Fruit fly (Drosophila melanogaster) whole organism, embryonic: ENCODE data around the gene M6.

ENCODE experiments used
- Ada2b ChIP-seq: fragments of 200-800 bp; sonication (Bioruptor generic); IDR thresholded peaks from 2 replicates; pipeline ENCODE4 v1.3.6; 2022; ENCODE audit warnings: missing biosample characterization, missing genetic modification characterization
- Aef1 ChIP-seq: fragments of 200-800 bp; sonication (Bioruptor generic); IDR thresholded peaks from 3 replicates; pipeline ENCODE4 v1.3.6; 2022; ENCODE audit warnings: missing biosample characterization, missing genetic modification characterization
- CG10321 ChIP-seq: fragments of 200-800 bp; sonication (Bioruptor generic); IDR thresholded peaks from 2 replicates; pipeline ENCODE4 v1.3.6; 2022; ENCODE audit warnings: missing biosample characterization, missing genetic modification characterization
- CG10462 ChIP-seq: fragments of 200-800 bp; sonication (Bioruptor generic); optimal IDR thresholded peaks from 2 replicates; lab custom pipeline; 2016; ENCODE audit warnings: missing biosample characterization, missing genetic modification characterization
- CG11398 ChIP-seq: fragments of 200-800 bp; sonication (Bioruptor generic); optimal IDR thresholded peaks from 2 replicates; lab custom pipeline; 2016; ENCODE audit warnings: missing biosample characterization, missing genetic modification characterization
- CG11504 ChIP-seq: fragments of 200-800 bp; sonication (Bioruptor generic); optimal IDR thresholded peaks from 3 replicates; lab custom pipeline; 2019; ENCODE audit warnings: missing biosample characterization, mild to moderate bottlenecking, missing genetic modification characterization, moderate library complexity
- CG12299 ChIP-seq: fragments of 200-800 bp; sonication (Bioruptor generic); optimal IDR thresholded peaks from 2 replicates; lab custom pipeline; 2018; ENCODE audit warnings: missing biosample characterization, mild to moderate bottlenecking, missing genetic modification characterization
- CG12659 ChIP-seq: fragments of 200-800 bp; sonication (Bioruptor generic); optimal IDR thresholded peaks from 3 replicates; lab custom pipeline; 2017; ENCODE audit warnings: mild to moderate bottlenecking, missing biosample characterization, missing genetic modification reagents, missing genetic modification characterization
- CG1602 ChIP-seq: fragments of 200-800 bp; sonication (Bioruptor generic); optimal IDR thresholded peaks from 3 replicates; lab custom pipeline; 2016; ENCODE audit warnings: missing biosample characterization, missing genetic modification characterization
- CG17359 ChIP-seq: fragments of 200-800 bp; sonication (Bioruptor generic); optimal IDR thresholded peaks from 3 replicates; lab custom pipeline; 2018; ENCODE audit warnings: missing biosample characterization, mild to moderate bottlenecking, missing genetic modification characterization, moderate library complexity
- CG17385 ChIP-seq: fragments of 200-800 bp; sonication (Bioruptor generic); optimal IDR thresholded peaks from 3 replicates; lab custom pipeline; 2018; ENCODE audit warnings: missing biosample characterization, mild to moderate bottlenecking, missing genetic modification characterization
- CG17802 ChIP-seq: fragments of 200-800 bp; sonication (Bioruptor generic); optimal IDR thresholded peaks from 2 replicates; lab custom pipeline; 2018; ENCODE audit warnings: missing biosample characterization, mild to moderate bottlenecking, missing genetic modification characterization, moderate library complexity
- CG1832 ChIP-seq: fragments of 200-800 bp; sonication (Bioruptor generic); optimal IDR thresholded peaks from 2 replicates; lab custom pipeline; 2017; ENCODE audit warnings: missing biosample characterization, mild to moderate bottlenecking, missing genetic modification characterization, inconsistent platforms
- CG2712 ChIP-seq: fragments of 200-800 bp; optimal IDR thresholded peaks from 3 replicates; lab custom pipeline; 2019; ENCODE audit warnings: missing biosample characterization, mild to moderate bottlenecking, missing genetic modification characterization, moderate library complexity
- CG3163 ChIP-seq: fragments of 200-800 bp; sonication (Bioruptor generic); optimal IDR thresholded peaks from 3 replicates; lab custom pipeline; 2016; ENCODE audit warnings: missing biosample characterization, missing genetic modification characterization
- CG33557 ChIP-seq: fragments of 200-800 bp; sonication (Bioruptor generic); optimal IDR thresholded peaks from 2 replicates; lab custom pipeline; 2019; ENCODE audit warnings: missing biosample characterization, mild to moderate bottlenecking, missing genetic modification characterization, moderate library complexity
- CG4360 ChIP-seq: fragments of 200-800 bp; sonication (Bioruptor generic); IDR thresholded peaks from 2 replicates; pipeline ENCODE4 v1.3.6; 2022; ENCODE audit warnings: missing biosample characterization, missing genetic modification characterization
- CG7839 ChIP-seq: fragments of 200-800 bp; sonication (Bioruptor generic); optimal IDR thresholded peaks from 3 replicates; lab custom pipeline; 2018; ENCODE audit warnings: missing biosample characterization, mild to moderate bottlenecking, missing genetic modification characterization, moderate library complexity
- CG9932 ChIP-seq: fragments of 200-800 bp; sonication (Bioruptor generic); IDR thresholded peaks from 2 replicates; pipeline ENCODE4 v1.3.6; 2022; ENCODE audit warnings: missing biosample characterization, missing genetic modification characterization
- CoRest ChIP-seq: fragments of 200-800 bp; sonication (Bioruptor generic); optimal IDR thresholded peaks from 3 replicates; lab custom pipeline; 2018; ENCODE audit warnings: missing biosample characterization, mild to moderate bottlenecking, missing genetic modification characterization, moderate library complexity
- Ets97D ChIP-seq: fragments of 200-800 bp; sonication (Bioruptor generic); optimal IDR thresholded peaks from 3 replicates; lab custom pipeline; 2016; ENCODE audit warnings: missing biosample characterization, missing genetic modification characterization
- Gug ChIP-seq: fragments of 200-800 bp; sonication (Bioruptor generic); IDR thresholded peaks from 4 replicates; pipeline ENCODE4 v1.3.6; 2022; ENCODE audit warnings: missing biosample characterization, missing genetic modification characterization
- HLHmδ ChIP-seq: fragments of 200-800 bp; sonication (Bioruptor generic); optimal IDR thresholded peaks from 2 replicates; lab custom pipeline; 2018; ENCODE audit warnings: missing biosample characterization, mild to moderate bottlenecking, missing genetic modification characterization, moderate library complexity
- HmgD ChIP-seq: fragments of 200-800 bp; sonication (Bioruptor generic); optimal IDR thresholded peaks from 3 replicates; lab custom pipeline; 2016; ENCODE audit warnings: missing biosample characterization, missing genetic modification characterization
- Hmr ChIP-seq: fragments of 200-800 bp; sonication (Bioruptor generic); optimal IDR thresholded peaks from 3 replicates; lab custom pipeline; 2017; ENCODE audit warnings: mild to moderate bottlenecking, missing biosample characterization, missing genetic modification reagents, missing genetic modification characterization
- Hr39 ChIP-seq: fragments of >200 bp; optimal IDR thresholded peaks from 2 replicates; lab custom pipeline; 2017
- Trl ChIP-seq, 3 experiments: fragments of >200 bp in 2 of 3; fragments of 200-800 bp in 1 of 3; sonication (Bioruptor generic) in 1 of 3; optimal IDR thresholded peaks; 2 replicates in 1 of 3; 3 replicates in 2 of 3; lab custom pipeline; 2016 to 2017; ENCODE audit warnings: missing biosample characterization in 1 of 3, missing genetic modification characterization in 1 of 3
- bab2 ChIP-seq: fragments of 200-800 bp; sonication (Bioruptor generic); optimal IDR thresholded peaks from 2 replicates; lab custom pipeline; 2016; ENCODE audit warnings: missing biosample characterization, missing genetic modification characterization
- cg ChIP-seq: fragments of 200-800 bp; sonication (Bioruptor generic); optimal IDR thresholded peaks from 3 replicates; lab custom pipeline; 2019; ENCODE audit warnings: missing biosample characterization, mild to moderate bottlenecking, missing genetic modification characterization, moderate library complexity
- chinmo ChIP-seq: fragments of 200-800 bp; sonication (Bioruptor generic); IDR thresholded peaks from 4 replicates; pipeline ENCODE4 v1.3.6; 2022; ENCODE audit warnings: missing biosample characterization, missing genetic modification characterization; ENCODE audit not compliant: partially characterized antibody
- ci ChIP-seq: fragments of 200-800 bp; sonication (Bioruptor generic); IDR thresholded peaks from 3 replicates; pipeline ENCODE4 v1.3.6; 2022; ENCODE audit warnings: missing biosample characterization, missing genetic modification characterization
- da ChIP-seq: fragments of 200-800 bp; sonication (Bioruptor generic); optimal IDR thresholded peaks from 2 replicates; lab custom pipeline; 2016; ENCODE audit warnings: missing biosample characterization, missing genetic modification characterization
- dmrt99B ChIP-seq: fragments of 200-800 bp; sonication (Bioruptor generic); optimal IDR thresholded peaks from 2 replicates; lab custom pipeline; 2018; ENCODE audit warnings: missing biosample characterization, mild to moderate bottlenecking, missing genetic modification characterization, moderate library complexity
- ewg ChIP-seq: fragments of 200-800 bp; sonication (Bioruptor generic); optimal IDR thresholded peaks from 3 replicates; lab custom pipeline; 2017; ENCODE audit warnings: mild to moderate bottlenecking, missing biosample characterization, missing genetic modification reagents, missing genetic modification characterization
- fd64A ChIP-seq: fragments of 200-800 bp; sonication (Bioruptor generic); optimal IDR thresholded peaks from 3 replicates; lab custom pipeline; 2018; ENCODE audit warnings: missing biosample characterization, mild to moderate bottlenecking, missing genetic modification characterization
- gcm ChIP-seq: fragments of 200-800 bp; sonication (Bioruptor generic); optimal IDR thresholded peaks from 2 replicates; lab custom pipeline; 2019; ENCODE audit warnings: missing biosample characterization, mild to moderate bottlenecking, missing genetic modification characterization, moderate library complexity
- hb ChIP-seq: fragments of 200-800 bp; sonication (Bioruptor generic); IDR thresholded peaks from 3 replicates; pipeline ENCODE4 v1.3.6; 2022; ENCODE audit warnings: missing biosample characterization, missing genetic modification characterization; ENCODE audit not compliant: partially characterized antibody
- hkb ChIP-seq, 2 experiments: fragments of 200-800 bp in 1 of 2; fragments of >200 bp in 1 of 2; sonication (Bioruptor generic) in 1 of 2; IDR thresholded peaks in 1 of 2; optimal IDR thresholded peaks in 1 of 2; 2 replicates each; pipeline versions ENCODE4 v1.3.6 to Lab custom; 2017 to 2022; ENCODE audit warnings: missing biosample characterization in 1 of 2, missing genetic modification characterization in 1 of 2
- inv ChIP-seq: fragments of 200-800 bp; sonication (Bioruptor generic); IDR thresholded peaks from 2 replicates; pipeline ENCODE4 v1.3.6; 2022; ENCODE audit warnings: missing biosample characterization, missing genetic modification characterization; ENCODE audit not compliant: partially characterized antibody
- mirr ChIP-seq: fragments of 200-800 bp; sonication (Bioruptor generic); optimal IDR thresholded peaks from 3 replicates; lab custom pipeline; 2018; ENCODE audit warnings: missing biosample characterization, mild to moderate bottlenecking, missing genetic modification characterization
- oc ChIP-seq: fragments of 200-800 bp; sonication (Bioruptor generic); optimal IDR thresholded peaks from 2 replicates; lab custom pipeline; 2018; ENCODE audit warnings: missing biosample characterization, mild to moderate bottlenecking, missing genetic modification characterization, moderate library complexity
- phol ChIP-seq: fragments of 200-800 bp; sonication (Bioruptor generic); optimal IDR thresholded peaks from 3 replicates; lab custom pipeline; 2018; ENCODE audit warnings: missing biosample characterization, mild to moderate bottlenecking, missing genetic modification characterization, moderate library complexity
- run ChIP-seq: fragments of 200-800 bp; sonication (Bioruptor generic); optimal IDR thresholded peaks from 3 replicates; lab custom pipeline; 2018; ENCODE audit warnings: missing biosample characterization, mild to moderate bottlenecking, missing genetic modification characterization
- seq ChIP-seq: fragments of 200-800 bp; sonication (Bioruptor generic); IDR thresholded peaks from 2 replicates; pipeline ENCODE4 v1.3.6; 2022; ENCODE audit warnings: missing biosample characterization, missing genetic modification characterization
- sqz ChIP-seq: fragments of 200-800 bp; sonication (Bioruptor generic); optimal IDR thresholded peaks from 3 replicates; lab custom pipeline; 2018; ENCODE audit warnings: missing biosample characterization, mild to moderate bottlenecking, missing genetic modification characterization
- ssp ChIP-seq: fragments of 200-800 bp; sonication (Bioruptor generic); IDR thresholded peaks from 2 replicates; pipeline ENCODE4 v1.3.6; 2022; ENCODE audit warnings: missing biosample characterization, missing genetic modification characterization
- tll ChIP-seq, 2 experiments: fragments of 200-800 bp in 1 of 2; fragments of >200 bp in 1 of 2; sonication (Bioruptor generic) in 1 of 2; optimal IDR thresholded peaks; 2 replicates each; lab custom pipeline; 2017 to 2019; ENCODE audit warnings: missing biosample characterization in 2 of 2, missing genetic modification characterization in 2 of 2, mild to moderate bottlenecking in 1 of 2, moderate library complexity in 1 of 2
- wek ChIP-seq: fragments of 200-800 bp; sonication (Bioruptor generic); optimal IDR thresholded peaks from 3 replicates; lab custom pipeline; 2018; ENCODE audit warnings: missing biosample characterization, mild to moderate bottlenecking, missing genetic modification characterization, moderate library complexity

Gene M6

dm6 chr3L:21476429-21477006 is 31.1 kb upstream of the M6 start, which contains the start of gene croc:
Gene croc, minus strand, starts transcription at chr3L:21476479.
- TF ChIP-seq dmrt99B (no peak), Trl (optimal IDR thresholded peaks at IDR 0.05; lab: Kevin White, UChicago) (peak; percentile 87 to 97), Trl (GFP tag; optimal IDR thresholded peaks at IDR 0.05; lab: Kevin White, UChicago) (peak; percentile 31), tll (GFP tag; optimal IDR thresholded peaks at IDR 0.05; lab: Kevin White, UChicago) (peak; percentile 96 to 98), Gug (no peak), HLHmδ (GFP tag; lab: Kevin White, UChicago) (peak; percentile 1), cg (GFP tag; lab: Kevin White, UChicago) (peak; percentile 98), gcm (GFP tag; lab: Kevin White, UChicago) (peak; percentile 94), oc (tag; lab: Kevin White, UChicago) (peak; percentile 17), CG10321 (GFP tag; lab: Robert Waterston, UW) (peak; percentile 86), phol (tag; lab: Kevin White, UChicago) (peak; percentile 66), hkb (optimal IDR thresholded peaks at IDR 0.05; lab: Kevin White, UChicago) (no peak), hkb (GFP tag; IDR thresholded peaks at IDR 0.05; lab: Robert Waterston, UW) (0 out of 2 replicates have a peak, but pooled peaks have one; percentile 10), CG4360 (GFP tag; lab: Robert Waterston, UW) (peak; percentile 87), CG17802 (no peak), CG10462 (GFP tag; lab: Kevin White, UChicago) (no peak), CG9932 (GFP tag; lab: Robert Waterston, UW) (no peak), CG12659 (GFP tag; lab: Kevin White, UChicago) (no peak), bab2 (GFP tag; lab: Kevin White, UChicago) (no peak), CG33557 (GFP tag; lab: Kevin White, UChicago) (no peak), inv (no peak), Ets97D (GFP tag; lab: Kevin White, UChicago) (peak; percentile 40), run (tag; lab: Kevin White, UChicago) (no peak), Aef1 (GFP tag; lab: Robert Waterston, UW) (no peak), mirr (no peak), da (peak; percentile 63), Ada2b (GFP tag; lab: Robert Waterston, UW) (no peak), CG17359 (tag; lab: Kevin White, UChicago) (no peak), CG7839 (tag; lab: Kevin White, UChicago) (no peak), ssp (GFP tag; lab: Robert Waterston, UW) (no peak), CoRest (tag; lab: Kevin White, UChicago) (peak; percentile 61), Hmr (GFP tag; lab: Kevin White, UChicago) (peak; percentile 1), sqz (peak; percentile 55), fd64A (GFP tag; lab: Kevin White, UChicago) (no peak), CG11398 (GFP tag; lab: Kevin White, UChicago) (peak; percentile 42), chinmo (GFP tag; lab: Robert Waterston, UW) (0 out of 4 replicates have a peak, but pooled peaks have one; percentile 50), CG3163 (peak; percentile 37), ewg (peak; percentile 82), Hr39 (lab: Kevin White, UChicago) (peak; percentile 29), CG12299 (no peak), HmgD (GFP tag; lab: Kevin White, UChicago) (peak; percentile 43), CG1602 (GFP tag; lab: Kevin White, UChicago) (no peak), CG1832 (peak; percentile 96), CG17385 (GFP tag; lab: Kevin White, UChicago) (peak; percentile 5), seq (GFP tag; lab: Robert Waterston, UW) (peak; percentile 68; the same call in 1 of the 2 replicates), wek (no peak), CG11504 (tag; lab: Kevin White, UChicago) (no peak), hb (GFP tag; lab: Robert Waterston, UW) (no peak), CG2712 (tag; lab: Kevin White, UChicago) (no peak), ci (GFP tag; lab: Robert Waterston, UW) (peak; percentile 59; the same call in 1 of the 3 replicates)
